Worm (Caenorhabditis elegans): ENCODE measurements around the gene W05H9.2.

DNA sequence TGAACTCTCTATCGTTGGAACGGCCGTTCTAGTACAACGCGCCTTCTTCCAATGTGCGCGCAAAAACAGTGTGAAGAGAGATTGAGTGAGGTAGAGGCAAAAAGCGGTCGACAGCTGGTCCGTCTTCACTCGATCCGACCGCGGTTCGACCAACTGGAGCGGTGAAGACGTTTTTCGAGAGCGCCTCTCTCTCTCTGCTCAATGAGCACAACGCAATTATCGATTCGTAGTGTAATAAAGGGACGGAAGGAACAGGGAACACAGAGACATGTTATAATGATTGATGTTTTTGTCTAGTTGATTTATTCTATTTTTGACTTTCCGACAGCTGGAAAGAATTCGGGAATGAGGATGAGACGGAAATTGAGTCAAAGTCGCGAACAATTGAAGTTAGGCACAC lies 42.0 kb upstream of the W05H9.2 start:
- TF ChIP-seq nhr-28 (tag; optimal IDR thresholded peaks at IDR 0.05) (no peak), nhr-237 (tag; optimal IDR thresholded peaks at IDR 0.05) (no peak), fkh-8 (tag; optimal IDR thresholded peaks at IDR 0.05) (no peak)

Data from whole organism, L1 larva.